Worm (Caenorhabditis elegans): Measurements from ENCODE around the gene fbxa-11.

fbxa-11 gene

DNA sequence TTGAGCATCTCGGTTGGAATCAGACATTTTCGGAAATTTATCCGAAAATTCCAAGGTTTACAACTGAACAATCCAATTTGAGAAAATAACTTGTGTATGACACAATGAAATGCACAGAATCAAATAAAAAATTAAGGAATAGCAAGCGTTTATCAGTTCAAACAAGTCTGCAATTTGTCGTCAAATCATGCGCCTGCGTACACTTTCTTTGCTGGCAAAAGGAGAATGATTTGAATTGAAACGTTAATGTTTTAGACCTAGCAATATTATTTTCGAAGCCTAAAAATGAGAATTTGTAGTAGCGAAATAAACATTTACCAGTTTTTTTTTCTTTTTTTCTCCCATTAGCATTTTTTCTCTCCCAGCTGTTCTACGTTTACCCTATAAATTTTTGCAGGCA lies at the start of gene fbxa-11, which contains the start of gene fbxa-67:
Gene fbxa-11, plus strand, starts transcription at position 398 of the 400 bp plus-strand sequence.
Gene fbxa-67, minus strand, starts transcription at position 199 of the 400 bp plus-strand sequence.
- TF ChIP-seq tra-4 (tag; optimal IDR thresholded peaks at IDR 0.05) (no peak), tbx-37 (GFP tag; conservative IDR thresholded peaks at IDR 0.05) (no peak), ama-1 (optimal IDR thresholded peaks at IDR 0.05) (no peak), aly-1 (tag; optimal IDR thresholded peaks at IDR 0.05) (no peak), pes-1 (GFP tag; IDR thresholded peaks at IDR 0.05) (no peak), hnd-1 (tag; optimal IDR thresholded peaks at IDR 0.05) (no peak), ceh-13 (GFP tag; optimal IDR thresholded peaks at IDR 0.05) (no peak), ceh-36 (tag; optimal IDR thresholded peaks at IDR 0.05) (no peak), hmg-4 (GFP tag; optimal IDR thresholded peaks at IDR 0.05) (no peak), scrt-1 (GFP tag; IDR thresholded peaks at IDR 0.05) (no peak), hmbx-1 (tag; optimal IDR thresholded peaks at IDR 0.05) (no peak), F13C5.2 (tag; optimal IDR thresholded peaks at IDR 0.05) (no peak), flt-1 (GFP tag; IDR thresholded peaks at IDR 0.05) (no peak), sea-1 (GFP tag; conservative IDR thresholded peaks at IDR 0.05) (no peak), tbx-11 (GFP tag; IDR thresholded peaks at IDR 0.05) (no peak)

DNA sequence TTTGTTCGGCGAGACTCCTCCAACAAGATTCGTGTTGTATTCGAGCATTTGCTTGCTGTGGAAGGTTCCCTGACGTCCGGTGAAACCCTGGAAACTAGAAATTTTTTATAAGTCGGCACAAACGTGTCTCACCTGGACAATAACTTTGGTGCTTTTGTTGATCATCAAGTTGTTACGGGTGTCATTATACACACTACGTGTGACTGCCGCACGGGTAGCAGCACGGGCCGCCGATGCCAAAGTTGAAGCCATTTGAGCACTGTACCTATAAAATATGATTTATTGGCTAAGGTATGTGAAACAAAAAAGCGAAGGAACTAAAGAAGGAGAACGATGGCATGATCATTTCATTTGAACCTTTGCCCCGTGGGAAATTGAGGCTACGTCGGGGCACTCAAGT lies 49.5 kb upstream of the fbxa-11 start, which contains the start of gene sucl-2:
Gene sucl-2, minus strand, starts transcription at position 265 of the 400 bp plus-strand sequence.
- no peak for TF ChIP-seq B0310.2 (tag; optimal IDR thresholded peaks at IDR 0.05)
- no peak for TF ChIP-seq hmg-4 (GFP tag; optimal IDR thresholded peaks at IDR 0.05)
- TF ChIP-seq flt-1 (GFP tag; IDR thresholded peaks at IDR 0.05), result no peak
- TF ChIP-seq sea-1 (GFP tag; conservative IDR thresholded peaks at IDR 0.05), result no peak
- no peak for TF ChIP-seq hnd-1 (tag; optimal IDR thresholded peaks at IDR 0.05)
- no peak for TF ChIP-seq F13C5.2 (tag; optimal IDR thresholded peaks at IDR 0.05)
- TF ChIP-seq aly-1 (tag; optimal IDR thresholded peaks at IDR 0.05), result no peak
- no peak for TF ChIP-seq ceh-13 (GFP tag; optimal IDR thresholded peaks at IDR 0.05)
- TF ChIP-seq ets-7 (tag; optimal IDR thresholded peaks at IDR 0.05), result no peak

DNA sequence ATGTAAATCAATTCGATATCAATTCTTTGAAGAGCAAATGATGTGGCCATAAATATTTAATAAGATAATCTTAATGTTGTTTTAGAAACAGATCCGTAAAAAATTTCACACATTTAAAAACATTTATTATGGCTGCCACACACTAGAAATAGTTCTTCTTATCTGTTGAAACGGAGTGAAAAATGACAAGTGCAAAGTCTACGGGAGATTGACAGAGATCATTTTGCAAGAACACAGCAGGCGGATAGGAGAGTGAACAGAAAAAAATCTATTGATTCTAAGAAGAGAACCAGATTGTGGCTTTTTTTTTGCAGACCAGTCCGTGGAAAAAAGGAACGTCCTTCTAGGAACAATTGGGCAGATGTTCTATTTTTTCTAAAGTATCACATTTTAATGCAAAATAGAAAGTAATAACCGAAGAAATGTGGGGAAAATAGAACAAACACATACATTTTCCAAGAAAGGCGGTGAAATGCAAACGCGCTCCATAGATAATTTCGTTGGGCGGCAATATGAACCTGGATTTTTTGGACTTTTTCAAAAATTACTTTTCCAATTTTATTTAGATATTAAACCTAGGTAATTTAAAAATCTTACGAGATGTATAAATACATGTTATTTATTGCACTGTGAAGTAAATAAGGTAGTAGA lies 48.9 kb upstream of the fbxa-11 start:
- TF ChIP-seq scrt-1 (GFP tag; IDR thresholded peaks at IDR 0.05) (no peak), B0310.2 (tag; optimal IDR thresholded peaks at IDR 0.05) (no peak), ets-7 (tag; optimal IDR thresholded peaks at IDR 0.05) (no peak), ceh-13 (GFP tag; optimal IDR thresholded peaks at IDR 0.05) (no peak), hnd-1 (tag; optimal IDR thresholded peaks at IDR 0.05) (no peak), flt-1 (GFP tag; IDR thresholded peaks at IDR 0.05) (no peak), tbx-11 (GFP tag; IDR thresholded peaks at IDR 0.05) (no peak), tbx-37 (GFP tag; conservative IDR thresholded peaks at IDR 0.05) (no peak), hmbx-1 (tag; optimal IDR thresholded peaks at IDR 0.05) (no peak), F13C5.2 (tag; optimal IDR thresholded peaks at IDR 0.05) (no peak), ama-1 (optimal IDR thresholded peaks at IDR 0.05) (no peak), ceh-36 (tag; optimal IDR thresholded peaks at IDR 0.05) (no peak), tra-4 (tag; optimal IDR thresholded peaks at IDR 0.05) (no peak), sea-1 (GFP tag; conservative IDR thresholded peaks at IDR 0.05) (no peak), hmg-4 (GFP tag; optimal IDR thresholded peaks at IDR 0.05) (no peak), aly-1 (tag; optimal IDR thresholded peaks at IDR 0.05) (no peak)

DNA sequence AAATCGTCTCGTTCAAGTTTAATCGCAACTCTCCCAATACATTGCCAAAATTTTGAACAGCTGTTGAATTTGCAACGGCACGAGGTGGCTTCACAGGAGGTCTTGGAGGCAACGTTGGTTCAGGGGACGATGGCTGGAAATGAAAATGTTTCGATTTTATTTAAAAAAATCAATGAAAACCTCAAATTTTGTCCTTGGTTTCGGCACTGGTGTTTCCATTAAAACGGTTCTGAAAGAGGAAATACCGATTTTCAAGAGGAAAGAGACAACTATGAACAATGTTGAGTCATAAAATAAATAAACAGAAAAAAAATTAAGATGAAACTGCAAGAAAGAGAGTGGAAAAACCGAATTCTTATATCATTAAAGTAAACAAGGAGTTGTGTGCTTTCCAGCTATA lies 43.4 kb upstream of the fbxa-11 start, which contains the start of gene F23H11.4:
Gene F23H11.4, minus strand, starts transcription at position 229 of the 400 bp plus-strand sequence.
- TF ChIP-seq hnd-1 (tag; optimal IDR thresholded peaks at IDR 0.05) (no peak), ceh-13 (GFP tag; optimal IDR thresholded peaks at IDR 0.05) (no peak), ceh-36 (tag; optimal IDR thresholded peaks at IDR 0.05) (no peak), aly-1 (tag; optimal IDR thresholded peaks at IDR 0.05) (no peak), hmg-4 (GFP tag; optimal IDR thresholded peaks at IDR 0.05) (no peak), tbx-37 (GFP tag; conservative IDR thresholded peaks at IDR 0.05) (no peak), ets-7 (tag; optimal IDR thresholded peaks at IDR 0.05) (no peak), pes-1 (GFP tag; IDR thresholded peaks at IDR 0.05) (no peak), sea-1 (GFP tag; conservative IDR thresholded peaks at IDR 0.05) (no peak), B0310.2 (tag; optimal IDR thresholded peaks at IDR 0.05) (no peak), scrt-1 (GFP tag; IDR thresholded peaks at IDR 0.05) (no peak), hmbx-1 (tag; optimal IDR thresholded peaks at IDR 0.05) (no peak), flt-1 (GFP tag; IDR thresholded peaks at IDR 0.05) (no peak), tra-4 (tag; optimal IDR thresholded peaks at IDR 0.05) (no peak), ama-1 (optimal IDR thresholded peaks at IDR 0.05) (no peak), F13C5.2 (tag; optimal IDR thresholded peaks at IDR 0.05) (no peak), tbx-11 (GFP tag; IDR thresholded peaks at IDR 0.05) (no peak)

DNA sequence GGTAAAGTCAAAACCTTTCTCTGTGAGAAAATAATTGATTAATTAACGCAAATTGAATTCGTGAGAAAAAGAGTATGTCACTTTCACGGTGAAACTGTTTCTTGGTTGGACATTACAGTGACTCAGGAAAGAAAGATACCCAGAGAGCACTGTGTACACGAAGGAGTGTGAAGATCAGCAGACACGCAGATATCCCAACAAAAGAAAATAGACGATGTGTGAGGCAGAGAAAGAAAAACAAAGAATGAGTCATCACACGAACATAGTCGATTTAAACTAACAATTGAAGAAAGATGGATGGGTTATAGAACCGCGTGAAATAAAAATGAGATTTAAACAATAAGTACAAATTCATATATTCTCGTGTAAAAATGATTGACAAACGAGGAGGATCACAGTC lies 42.7 kb upstream of the fbxa-11 start:
- TF ChIP-seq scrt-1 (GFP tag; IDR thresholded peaks at IDR 0.05) (no peak), flt-1 (GFP tag; IDR thresholded peaks at IDR 0.05) (no peak)

DNA sequence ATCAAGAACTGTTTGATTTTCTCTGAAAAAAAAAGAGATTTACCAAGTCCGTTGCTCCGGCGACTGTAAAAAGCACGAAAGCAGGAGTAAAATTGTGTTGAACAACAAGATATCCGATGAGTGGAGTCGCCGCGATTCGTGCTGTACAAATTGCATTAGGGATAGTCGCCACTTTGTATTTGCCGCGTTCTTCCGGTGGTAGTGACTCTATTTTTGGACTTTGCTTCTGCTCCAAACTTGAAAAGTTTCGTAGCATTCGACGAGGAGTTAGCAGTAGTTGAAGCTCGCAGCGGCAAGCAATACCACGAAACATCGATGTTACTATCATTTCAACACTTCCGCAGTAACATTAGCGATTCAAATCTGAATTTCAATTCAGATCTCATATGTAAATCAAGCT lies 41.1 kb upstream of the fbxa-11 start, which contains the start of gene crls-1:
Gene crls-1, minus strand, starts transcription at position 363 of the 400 bp plus-strand sequence.
- no peak for TF ChIP-seq B0310.2 (tag; optimal IDR thresholded peaks at IDR 0.05)
- TF ChIP-seq pes-1 (GFP tag; IDR thresholded peaks at IDR 0.05), result no peak
- no peak for TF ChIP-seq ceh-36 (tag; optimal IDR thresholded peaks at IDR 0.05)
- TF ChIP-seq hmbx-1 (tag; optimal IDR thresholded peaks at IDR 0.05), result no peak
- no peak for TF ChIP-seq F13C5.2 (tag; optimal IDR thresholded peaks at IDR 0.05)
- TF ChIP-seq sea-1 (GFP tag; conservative IDR thresholded peaks at IDR 0.05), result no peak
- no peak for TF ChIP-seq ceh-13 (GFP tag; optimal IDR thresholded peaks at IDR 0.05)
- no peak for TF ChIP-seq ama-1 (optimal IDR thresholded peaks at IDR 0.05)
- no peak for TF ChIP-seq ets-7 (tag; optimal IDR thresholded peaks at IDR 0.05)
- no peak for TF ChIP-seq tra-4 (tag; optimal IDR thresholded peaks at IDR 0.05)
- TF ChIP-seq hmg-4 (GFP tag; optimal IDR thresholded peaks at IDR 0.05), result no peak
- no peak for TF ChIP-seq hnd-1 (tag; optimal IDR thresholded peaks at IDR 0.05)
- TF ChIP-seq tbx-11 (GFP tag; IDR thresholded peaks at IDR 0.05), result no peak
- TF ChIP-seq tbx-37 (GFP tag; conservative IDR thresholded peaks at IDR 0.05), result no peak

All from whole organism, early embryonic.